Worm (Caenorhabditis elegans): ENCODE measurements around the gene spin-4.

ce11 chrIII:12640386-12641024 lies 47.6 kb upstream of the spin-4 start:
- TF ChIP-seq aly-1 (tag; optimal IDR thresholded peaks at IDR 0.05) (no peak), ama-1 (optimal IDR thresholded peaks at IDR 0.05) (no peak), tra-4 (tag; optimal IDR thresholded peaks at IDR 0.05) (no peak)

Data from whole organism, early embryonic.